Fruit fly (Drosophila melanogaster): ENCODE data around the gene PQBP1.

PQBP1 gene

dm6 chr3R:25049742-25050517 lies 15.7 kb upstream of the PQBP1 start (continued):
- TF ChIP-seq CG2712 (tag; optimal IDR thresholded peaks at IDR 0.05): no peak
- no peak for TF ChIP-seq ara (GFP tag; IDR thresholded peaks at IDR 0.05)
- TF ChIP-seq amos (GFP tag; IDR thresholded peaks at IDR 0.05; ENCODE audit: partially characterized antibody): no peak
- no peak for TF ChIP-seq Ets97D (GFP tag; optimal IDR thresholded peaks at IDR 0.05)
- TF ChIP-seq BtbVII (GFP tag; optimal IDR thresholded peaks at IDR 0.05): peak; percentile 61
- TF ChIP-seq Tbp (GFP tag; optimal IDR thresholded peaks at IDR 0.05): no peak
- TF ChIP-seq CG11093 (GFP tag; IDR thresholded peaks at IDR 0.05): no peak
- peak; percentile 67 for TF ChIP-seq Hmr (GFP tag; optimal IDR thresholded peaks at IDR 0.05)
- TF ChIP-seq Usf (GFP tag; optimal IDR thresholded peaks at IDR 0.05): no peak
- TF ChIP-seq Jarid2 (GFP tag; optimal IDR thresholded peaks at IDR 0.05): peak; percentile 85
- TF ChIP-seq CG6272 (GFP tag; IDR thresholded peaks at IDR 0.05): no peak
- no peak for TF ChIP-seq danr (GFP tag; IDR thresholded peaks at IDR 0.05)
- TF ChIP-seq CG12155 (GFP tag; optimal IDR thresholded peaks at IDR 0.05): peak; percentile 85
- no peak for TF ChIP-seq Elba2 (GFP tag; optimal IDR thresholded peaks at IDR 0.05)
- no peak for TF ChIP-seq CG7786 (GFP tag; optimal IDR thresholded peaks at IDR 0.05)
- TF ChIP-seq Vsx1 (GFP tag; optimal IDR thresholded peaks at IDR 0.05): no peak
- no peak for TF ChIP-seq CG15073 (GFP tag; optimal IDR thresholded peaks at IDR 0.05)
- TF ChIP-seq Awh (GFP tag; IDR thresholded peaks at IDR 0.05): no peak
- TF ChIP-seq fd3F (GFP tag; optimal IDR thresholded peaks at IDR 0.05): no peak
- no peak for TF ChIP-seq Side (GFP tag; optimal IDR thresholded peaks at IDR 0.05)
- no peak for TF ChIP-seq lov (optimal IDR thresholded peaks at IDR 0.05)
- no peak for TF ChIP-seq lov (GFP tag; IDR thresholded peaks at IDR 0.05)
- no peak for TF ChIP-seq CG8359 (GFP tag; optimal IDR thresholded peaks at IDR 0.05; ENCODE audit: borderline replicate concordance)
- TF ChIP-seq run (tag; optimal IDR thresholded peaks at IDR 0.05): peak; percentile 21
- TF ChIP-seq CG14860 (GFP tag; IDR thresholded peaks at IDR 0.05; ENCODE audit: partially characterized antibody): no peak
- TF ChIP-seq CG31388 (GFP tag; optimal IDR thresholded peaks at IDR 0.05): no peak
- TF ChIP-seq CG15696 (tag; optimal IDR thresholded peaks at IDR 0.05): no peak
- peak; percentile 67 for TF ChIP-seq CG8924 (tag; optimal IDR thresholded peaks at IDR 0.05)
- no peak for TF ChIP-seq cad (GFP tag; optimal IDR thresholded peaks at IDR 0.05)
- no peak for TF ChIP-seq CG17802 (tag; optimal IDR thresholded peaks at IDR 0.05)
- peak; percentile 100 for TF ChIP-seq CG8388 (GFP tag; optimal IDR thresholded peaks at IDR 0.05)
- peak; percentile 91 for TF ChIP-seq CG34376 (GFP tag; optimal IDR thresholded peaks at IDR 0.05)
- no peak for TF ChIP-seq CG7928 (GFP tag; optimal IDR thresholded peaks at IDR 0.05)
- no peak for TF ChIP-seq CG12942 (GFP tag; optimal IDR thresholded peaks at IDR 0.05)
- no peak for TF ChIP-seq Ssrp (tag; optimal IDR thresholded peaks at IDR 0.05)
- no peak for TF ChIP-seq CG10565 (GFP tag; optimal IDR thresholded peaks at IDR 0.05)
- TF ChIP-seq Doc2 (GFP tag; IDR thresholded peaks at IDR 0.05): no peak
- no peak for TF ChIP-seq gce (GFP tag; IDR thresholded peaks at IDR 0.05)
- TF ChIP-seq CG2199 (GFP tag; IDR thresholded peaks at IDR 0.05): no peak
- TF ChIP-seq NK7.1 (GFP tag; optimal IDR thresholded peaks at IDR 0.05): no peak
- no peak for TF ChIP-seq mld (GFP tag; IDR thresholded peaks at IDR 0.05; ENCODE audit: partially characterized antibody)
- TF ChIP-seq vfl (GFP tag; optimal IDR thresholded peaks at IDR 0.05): no peak
- TF ChIP-seq CG13775 (GFP tag; optimal IDR thresholded peaks at IDR 0.05): no peak
- no peak for TF ChIP-seq CG8281 (tag; optimal IDR thresholded peaks at IDR 0.05)
- peak; percentile 31 for TF ChIP-seq psq (GFP tag; optimal IDR thresholded peaks at IDR 0.05)
- TF ChIP-seq CG10462 (GFP tag; optimal IDR thresholded peaks at IDR 0.05): no peak
- no peak; the same call in 3 of the 4 replicates for TF ChIP-seq Gug (GFP tag; IDR thresholded peaks at IDR 0.05)
- no peak for TF ChIP-seq CG6175 (GFP tag; IDR thresholded peaks at IDR 0.05)
- no peak for TF ChIP-seq zfh1 (GFP tag; IDR thresholded peaks at IDR 0.05)
- TF ChIP-seq gfzf (GFP tag; optimal IDR thresholded peaks at IDR 0.05): peak; percentile 49
- TF ChIP-seq pho (GFP tag; optimal IDR thresholded peaks at IDR 0.05): no peak

Data from whole organism, embryonic.